Worm (Caenorhabditis elegans): ENCODE results near the gene C05C8.8.

DNA sequence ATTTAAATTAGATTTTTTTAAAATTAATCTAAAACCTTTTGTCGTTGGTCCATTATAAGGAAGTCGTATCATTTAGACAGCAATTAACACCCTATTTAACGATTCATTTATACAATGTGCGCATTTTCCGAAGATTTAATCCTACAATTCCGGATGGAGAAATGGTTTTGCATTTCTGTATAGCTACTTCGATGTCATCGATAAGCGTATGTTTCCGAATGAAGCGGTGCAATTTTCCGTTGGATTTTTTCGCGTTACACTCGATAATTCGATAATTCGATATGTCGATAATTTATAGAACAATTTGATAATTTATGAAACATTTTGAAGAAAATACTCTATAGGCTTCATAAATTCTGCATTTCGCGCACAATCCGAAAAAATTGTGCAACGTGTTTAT lies 20.0 kb upstream of the C05C8.8 start, which contains the start of gene C13A2.10:
- TF ChIP-seq hmbx-1 (tag; optimal IDR thresholded peaks at IDR 0.05) = no peak
- TF ChIP-seq ama-1 (optimal IDR thresholded peaks at IDR 0.05) = no peak
- no peak for TF ChIP-seq ceh-36 (tag; optimal IDR thresholded peaks at IDR 0.05)
- TF ChIP-seq flt-1 (GFP tag; IDR thresholded peaks at IDR 0.05) = no peak
- no peak for TF ChIP-seq scrt-1 (GFP tag; IDR thresholded peaks at IDR 0.05)
- no peak for TF ChIP-seq hmg-4 (GFP tag; optimal IDR thresholded peaks at IDR 0.05)
- TF ChIP-seq pes-1 (GFP tag; IDR thresholded peaks at IDR 0.05) = no peak
- no peak for TF ChIP-seq ets-7 (tag; optimal IDR thresholded peaks at IDR 0.05)
- no peak for TF ChIP-seq tbx-11 (GFP tag; IDR thresholded peaks at IDR 0.05)
- TF ChIP-seq aly-1 (tag; optimal IDR thresholded peaks at IDR 0.05) = no peak
- no peak for TF ChIP-seq F13C5.2 (tag; optimal IDR thresholded peaks at IDR 0.05)

All from whole organism, early embryonic.